Worm (Caenorhabditis elegans): ENCODE data around the gene B0034.5.

B0034.5 gene

DNA sequence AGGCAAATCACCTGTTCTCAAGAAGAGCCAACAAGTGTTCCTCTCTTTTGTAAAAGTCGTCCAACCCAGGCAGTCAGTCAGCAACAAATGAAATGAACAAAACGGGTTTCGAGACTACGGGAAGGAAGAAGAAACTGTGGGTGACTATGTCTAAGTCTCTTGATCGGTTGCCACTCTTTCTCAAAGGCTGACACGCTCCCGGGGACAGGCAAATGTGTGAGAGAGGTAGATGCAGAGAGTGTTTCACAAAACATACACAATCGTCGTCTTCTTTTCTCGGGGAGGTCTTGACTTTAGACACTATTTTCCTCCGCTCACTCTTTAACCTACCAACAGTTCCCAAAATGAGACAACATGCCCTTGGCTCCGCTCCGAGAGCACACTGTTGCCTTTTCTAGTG, 43.7 kb downstream of the B0034.5 start:
- no peak for TF ChIP-seq nhr-12 (tag; optimal IDR thresholded peaks at IDR 0.05)
- TF ChIP-seq fos-1 (tag; optimal IDR thresholded peaks at IDR 0.05): peak; percentile 68
- no peak for TF ChIP-seq unc-39 (tag; optimal IDR thresholded peaks at IDR 0.05)
- TF ChIP-seq snpc-4 (tag; optimal IDR thresholded peaks at IDR 0.05): no peak
- TF ChIP-seq blmp-1 (tag; optimal IDR thresholded peaks at IDR 0.05; ENCODE audit: insufficient read depth): peak; percentile 28
- peak; percentile 62 for TF ChIP-seq nhr-25 (tag; optimal IDR thresholded peaks at IDR 0.05)
- TF ChIP-seq nhr-6 (tag; optimal IDR thresholded peaks at IDR 0.05): no peak
- no peak for TF ChIP-seq Y55F3AM.14 (GFP tag; optimal IDR thresholded peaks at IDR 0.05)
- TF ChIP-seq elt-1 (tag; optimal IDR thresholded peaks at IDR 0.05): no peak
- TF ChIP-seq lin-39 (tag; optimal IDR thresholded peaks at IDR 0.05): no peak
- peak; percentile 23 for TF ChIP-seq sma-3 (GFP tag; optimal IDR thresholded peaks at IDR 0.05)
- no peak for TF ChIP-seq nhr-23 (tag; optimal IDR thresholded peaks at IDR 0.05)
- peak; percentile 27 for TF ChIP-seq nhr-21 (tag; optimal IDR thresholded peaks at IDR 0.05)
- TF ChIP-seq elt-3 (tag; optimal IDR thresholded peaks at IDR 0.05): no peak
- no peak for TF ChIP-seq nhr-10 (tag; optimal IDR thresholded peaks at IDR 0.05)
- no peak for TF ChIP-seq gmeb-1 (tag; optimal IDR thresholded peaks at IDR 0.05)
- peak; percentile 51 for TF ChIP-seq crh-2 (tag; optimal IDR thresholded peaks at IDR 0.05)
- peak; percentile 27 for TF ChIP-seq lin-13 (GFP tag; optimal IDR thresholded peaks at IDR 0.05)
- peak; percentile 53 for TF ChIP-seq F13H6.1 (tag; optimal IDR thresholded peaks at IDR 0.05)
- TF ChIP-seq nhr-129 (tag; optimal IDR thresholded peaks at IDR 0.05): peak; percentile 81
- no peak for TF ChIP-seq nhr-237 (tag; optimal IDR thresholded peaks at IDR 0.05)
- TF ChIP-seq ceh-16 (tag; optimal IDR thresholded peaks at IDR 0.05): no peak
- TF ChIP-seq unc-62 (GFP tag; optimal IDR thresholded peaks at IDR 0.05): no peak
- TF ChIP-seq C34F6.9 (tag; optimal IDR thresholded peaks at IDR 0.05): no peak
- TF ChIP-seq ztf-1 (GFP tag; conservative IDR thresholded peaks at IDR 0.05): no peak
- no peak for TF ChIP-seq alr-1 (tag; optimal IDR thresholded peaks at IDR 0.05)
- peak; percentile 32 for TF ChIP-seq sma-9 (GFP tag; optimal IDR thresholded peaks at IDR 0.05)
- no peak for TF ChIP-seq sma-9 (tag; optimal IDR thresholded peaks at IDR 0.05)
- TF ChIP-seq sem-4 (tag; optimal IDR thresholded peaks at IDR 0.05): no peak
- no peak for TF ChIP-seq nhr-77 (tag; optimal IDR thresholded peaks at IDR 0.05)

DNA sequence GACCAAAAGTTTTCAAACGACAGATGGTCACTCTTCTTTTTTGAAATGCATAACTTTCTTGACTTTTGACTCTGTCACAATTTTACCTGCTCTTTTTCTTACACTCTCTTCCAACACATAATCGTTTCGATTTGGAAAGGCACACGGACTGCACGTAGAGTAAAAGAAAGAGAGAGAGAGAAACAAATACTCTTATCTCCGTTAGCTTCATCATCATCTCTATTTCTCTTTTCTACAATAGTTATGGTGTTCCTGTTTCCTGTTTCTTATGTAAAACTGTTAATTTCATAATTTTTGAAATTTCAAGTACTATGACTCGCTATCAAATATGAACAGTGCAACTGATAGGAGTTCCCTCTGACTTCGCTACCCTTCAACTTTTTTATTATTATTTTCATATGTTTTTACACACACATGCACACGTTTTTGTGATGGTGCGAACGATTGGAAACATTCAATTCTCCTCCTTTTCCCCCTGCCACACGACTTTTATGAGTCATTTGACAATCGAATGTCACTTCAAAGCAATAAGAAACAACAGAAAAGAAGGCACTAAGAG, 44.6 kb downstream of the B0034.5 start:
- TF ChIP-seq snpc-4 (tag; optimal IDR thresholded peaks at IDR 0.05) (no peak), zag-1 (tag; optimal IDR thresholded peaks at IDR 0.05) (no peak), ZK546.5 (tag; optimal IDR thresholded peaks at IDR 0.05) (no peak), nhr-6 (tag; optimal IDR thresholded peaks at IDR 0.05) (no peak), crh-2 (tag; optimal IDR thresholded peaks at IDR 0.05) (peak; percentile 63), mdl-1 (tag; optimal IDR thresholded peaks at IDR 0.05) (no peak), nhr-129 (tag; optimal IDR thresholded peaks at IDR 0.05) (peak; percentile 44), fos-1 (tag; optimal IDR thresholded peaks at IDR 0.05) (peak; percentile 99), lin-39 (tag; optimal IDR thresholded peaks at IDR 0.05) (no peak), unc-39 (tag; optimal IDR thresholded peaks at IDR 0.05) (no peak), aly-2 (tag; optimal IDR thresholded peaks at IDR 0.05) (no peak), sma-9 (GFP tag; optimal IDR thresholded peaks at IDR 0.05) (peak; percentile 46), sma-9 (tag; optimal IDR thresholded peaks at IDR 0.05) (no peak), lsy-2 (tag; optimal IDR thresholded peaks at IDR 0.05) (peak in 1 of 2 experiments; percentile 8), nhr-23 (tag; optimal IDR thresholded peaks at IDR 0.05) (no peak), gmeb-1 (tag; optimal IDR thresholded peaks at IDR 0.05) (no peak), egl-27 (tag; optimal IDR thresholded peaks at IDR 0.05) (no peak), unc-55 (GFP tag; optimal IDR thresholded peaks at IDR 0.05) (no peak), peb-1 (tag; optimal IDR thresholded peaks at IDR 0.05) (no peak), nhr-10 (tag; optimal IDR thresholded peaks at IDR 0.05) (no peak), C34F6.9 (tag; optimal IDR thresholded peaks at IDR 0.05) (no peak), lin-11 (tag; optimal IDR thresholded peaks at IDR 0.05) (no peak), skn-1 (tag; optimal IDR thresholded peaks at IDR 0.05) (peak; percentile 81), sem-4 (tag; optimal IDR thresholded peaks at IDR 0.05) (no peak), nhr-77 (tag; optimal IDR thresholded peaks at IDR 0.05) (no peak), nhr-237 (tag; optimal IDR thresholded peaks at IDR 0.05) (no peak), unc-62 (GFP tag; optimal IDR thresholded peaks at IDR 0.05) (no peak), blmp-1 (tag; optimal IDR thresholded peaks at IDR 0.05; ENCODE audit: insufficient read depth) (no peak), mab-5 (tag; optimal IDR thresholded peaks at IDR 0.05) (no peak), ztf-1 (GFP tag; conservative IDR thresholded peaks at IDR 0.05) (no peak), F13H6.1 (tag; optimal IDR thresholded peaks at IDR 0.05) (no peak), sma-3 (GFP tag; optimal IDR thresholded peaks at IDR 0.05) (no peak), nhr-12 (tag; optimal IDR thresholded peaks at IDR 0.05) (no peak)

Measured in whole organism, L2 larva.